Worm (Caenorhabditis elegans): ENCODE data around the gene C14C11.1.
"Not testable (repeated sequence)": the region's sequence is repeated elsewhere in the genome, so short reads cannot be mapped to it uniquely, and the experiment has no call there.

Gene C14C11.1

ce11 chrV:5663317-5663716 lies at the start of gene C14C11.1:
Gene C14C11.1 (plus strand): TSS chrV:5663617.
- not testable (repeated sequence) for TF ChIP-seq F10B5.3 (tag; optimal IDR thresholded peaks at IDR 0.05); nhr-237 (tag; optimal IDR thresholded peaks at IDR 0.05); nhr-25 (tag; optimal IDR thresholded peaks at IDR 0.05; ENCODE audit: borderline replicate concordance, insufficient read depth)

- no peak for TF ChIP-seq tra-1 (GFP tag; IDR thresholded peaks at IDR 0.05)
Measured at ce11 chrV:5614724-5615123, 48.7 kb upstream of the C14C11.1 start, which contains the start of gene M03E7.3. Gene M03E7.3 (plus strand): TSS chrV:5615024.

- TF ChIP-seq fos-1 (tag; optimal IDR thresholded peaks at IDR 0.05) (no peak), mxl-2 (GFP tag; conservative IDR thresholded peaks at IDR 0.05) (no peak), lin-1 (GFP tag; IDR thresholded peaks at IDR 0.05) (no peak), jun-1 (tag; optimal IDR thresholded peaks at IDR 0.05) (no peak), daf-19 (GFP tag; conservative IDR thresholded peaks at IDR 0.05) (no peak), lin-29 (GFP tag; IDR thresholded peaks at IDR 0.05) (no peak), spr-1 (tag; optimal IDR thresholded peaks at IDR 0.05) (no peak), R02D3.7 (tag; optimal IDR thresholded peaks at IDR 0.05) (no peak), hlh-11 (tag; optimal IDR thresholded peaks at IDR 0.05) (no peak), lin-39 (tag; optimal IDR thresholded peaks at IDR 0.05) (no peak), mxl-3 (GFP tag; optimal IDR thresholded peaks at IDR 0.05) (no peak), hmg-1.1 (GFP tag; IDR thresholded peaks at IDR 0.05) (no peak), ceh-28 (tag; optimal IDR thresholded peaks at IDR 0.05) (no peak), F26F4.8 (GFP tag; conservative IDR thresholded peaks at IDR 0.05) (no peak)
Measured at ce11 chrV:5617301-5617700, 46.1 kb upstream of the C14C11.1 start, which contains the start of gene M03E7.2. Gene M03E7.2 (plus strand): TSS chrV:5617601.

- peak; percentile 22 for TF ChIP-seq unc-130 (GFP tag; optimal IDR thresholded peaks at IDR 0.05)
- peak; percentile 21 for TF ChIP-seq dpl-1 (GFP tag; optimal IDR thresholded peaks at IDR 0.05)
- TF ChIP-seq egl-43 (GFP tag; IDR thresholded peaks at IDR 0.05), result no peak
- peak; percentile 93 for TF ChIP-seq lin-38 (GFP tag; IDR thresholded peaks at IDR 0.05)
Measured at ce11 chrV:5619372-5619771, 44.0 kb upstream of the C14C11.1 start.

- TF ChIP-seq spr-1 (tag; optimal IDR thresholded peaks at IDR 0.05), result no peak
- no peak for TF ChIP-seq nhr-76 (tag; optimal IDR thresholded peaks at IDR 0.05)
- no peak for TF ChIP-seq hmg-1.1 (GFP tag; IDR thresholded peaks at IDR 0.05)
Measured at ce11 chrV:5620040-5620439, 43.4 kb upstream of the C14C11.1 start, which contains the start of gene memb-2. Gene memb-2 (minus strand): TSS chrV:5620140.

- no peak for TF ChIP-seq sdz-12 (GFP tag; optimal IDR thresholded peaks at IDR 0.05)
- TF ChIP-seq F10B5.3 (tag; optimal IDR thresholded peaks at IDR 0.05), result no peak
- TF ChIP-seq hlh-30 (tag; optimal IDR thresholded peaks at IDR 0.05; ENCODE audit: insufficient read depth), result no peak
- no peak for TF ChIP-seq spr-3 (GFP tag; optimal IDR thresholded peaks at IDR 0.05)
Measured at ce11 chrV:5621390-5621789, 42.0 kb upstream of the C14C11.1 start, which contains the start of gene M03E7.1. Gene M03E7.1 (plus strand): TSS chrV:5621690.

ce11 chrV:5628014-5628413 lies 35.4 kb upstream of the C14C11.1 start:
- peak in 1 of 2 experiments; percentile 99 for TF ChIP-seq unc-62 (GFP tag; optimal IDR thresholded peaks at IDR 0.05 in 1 of 2)
- no peak for TF ChIP-seq unc-62 (tag; optimal IDR thresholded peaks at IDR 0.05)
- peak; percentile 29; the same call in 1 of the 2 replicates for TF ChIP-seq ceh-20 (GFP tag; IDR thresholded peaks at IDR 0.05)
- TF ChIP-seq unc-39 (tag; optimal IDR thresholded peaks at IDR 0.05), result no peak
- 0 out of 2 replicates have a peak, but pooled peaks have one; percentile 41 for TF ChIP-seq tra-1 (GFP tag; IDR thresholded peaks at IDR 0.05)
- no peak for TF ChIP-seq vab-7 (GFP tag; IDR thresholded peaks at IDR 0.05)

All from whole organism, L4 larva.